Fruit fly (Drosophila melanogaster) whole organism, embryonic: Measurements from ENCODE around the gene Ras85D.

ENCODE experiments used
- CG1602 ChIP-seq: fragments of 200-800 bp; sonication (Bioruptor generic); optimal IDR thresholded peaks from 3 replicates; lab custom pipeline; 2016; ENCODE audit warnings: missing biosample characterization, missing genetic modification characterization
- Scr ChIP-seq: fragments of 200-800 bp; sonication (Bioruptor generic); IDR thresholded peaks from 2 replicates; pipeline ENCODE4 v1.3.6; 2022; ENCODE audit warnings: missing biosample characterization, missing genetic modification characterization; ENCODE audit not compliant: partially characterized antibody
- Sry-β ChIP-seq: fragments of 200-800 bp; sonication (Bioruptor generic); optimal IDR thresholded peaks from 2 replicates; lab custom pipeline; 2018; ENCODE audit warnings: missing biosample characterization, mild to moderate bottlenecking, missing genetic modification characterization, moderate library complexity
- bbx ChIP-seq: fragments of 200-800 bp; sonication (Bioruptor generic); IDR thresholded peaks from 2 replicates; pipeline ENCODE4 v1.3.6; 2022; ENCODE audit warnings: missing biosample characterization, missing genetic modification characterization; ENCODE audit not compliant: partially characterized antibody
- pnt ChIP-seq: fragments of 200-800 bp; sonication (Bioruptor generic); optimal IDR thresholded peaks from 3 replicates; lab custom pipeline; 2016; ENCODE audit warnings: missing biosample characterization, missing genetic modification characterization
- tap ChIP-seq: fragments of 200-800 bp; optimal IDR thresholded peaks from 3 replicates; lab custom pipeline; 2019; ENCODE audit warnings: missing biosample characterization, mild to moderate bottlenecking, missing genetic modification characterization, moderate library complexity

DNA sequence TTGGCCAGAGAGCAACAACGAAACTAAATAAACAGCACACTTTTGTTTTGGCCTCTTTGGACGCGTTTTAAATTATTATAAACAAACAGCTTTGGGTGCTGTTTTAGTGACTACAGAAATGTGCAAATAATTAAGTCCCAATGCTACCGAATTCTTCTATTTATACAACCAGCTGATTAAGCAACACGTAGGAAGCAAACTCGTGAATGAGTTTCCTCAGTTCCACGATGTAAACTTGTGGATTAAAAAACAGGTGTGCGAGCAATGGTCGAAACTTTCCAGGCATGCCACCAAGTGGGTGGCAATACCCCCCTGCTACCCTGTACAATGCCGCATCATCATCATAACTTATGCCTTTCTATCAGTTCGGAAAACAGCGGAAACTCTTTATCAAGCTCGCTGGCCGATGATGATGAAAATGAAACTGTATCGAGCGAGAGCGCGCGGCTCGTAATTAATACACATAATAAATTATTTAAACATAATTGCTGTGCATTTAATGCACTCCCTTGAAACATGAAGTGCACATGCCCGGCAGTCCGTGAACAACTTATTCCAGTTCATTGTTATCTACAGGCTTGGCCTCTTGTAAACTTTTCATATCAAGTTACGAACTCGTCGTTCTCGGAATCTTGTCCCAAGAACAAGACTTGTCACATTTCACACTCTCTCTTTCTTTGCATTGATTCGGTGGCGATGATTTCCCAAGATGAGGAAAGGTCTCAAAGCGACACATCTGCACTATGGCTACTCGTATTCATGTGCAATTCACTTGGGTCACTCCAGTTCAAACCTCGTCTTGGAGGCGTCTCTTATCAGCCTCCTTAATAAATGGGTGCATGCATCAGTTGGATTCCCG lies 12.4 kb downstream of the Ras85D start:
- no peak for TF ChIP-seq pnt
- no peak for TF ChIP-seq Scr (GFP tag; lab: Robert Waterston, UW)
- no peak for TF ChIP-seq Sry-β
- no peak for TF ChIP-seq CG1602 (GFP tag; lab: Kevin White, UChicago)
- no peak for TF ChIP-seq bbx (GFP tag; lab: Robert Waterston, UW)
- TF ChIP-seq tap (tag; lab: Kevin White, UChicago) = no peak
